Fruit fly (Drosophila melanogaster) whole organism, embryonic: Measurements from ENCODE around the gene CG4455.
A peak's percentile ranks its signal among the peaks of the same experiment; 100 is the strongest.

Experiments used
- Ada2b ChIP-seq: fragments of 200-800 bp; sonication (Bioruptor generic); IDR thresholded peaks from 2 replicates; pipeline ENCODE4 v1.3.6; 2022; ENCODE audit warnings: missing biosample characterization, missing genetic modification characterization
- B-H2 ChIP-seq: fragments of 200-800 bp; sonication (Bioruptor generic); optimal IDR thresholded peaks from 2 replicates; lab custom pipeline; 2018; ENCODE audit warnings: missing biosample characterization, mild to moderate bottlenecking, missing genetic modification characterization
- CG10431 ChIP-seq: fragments of 200-800 bp; sonication (Bioruptor generic); optimal IDR thresholded peaks from 3 replicates; lab custom pipeline; 2018; ENCODE audit warnings: missing biosample characterization, mild to moderate bottlenecking, missing genetic modification characterization
- CG10959 ChIP-seq: fragments of 200-800 bp; sonication (Bioruptor generic); IDR thresholded peaks from 2 replicates; pipeline ENCODE4 v1.3.6; 2022; ENCODE audit warnings: missing biosample characterization, missing genetic modification characterization
- CG11085 ChIP-seq: fragments of 200-800 bp; sonication (Bioruptor generic); IDR thresholded peaks from 2 replicates; pipeline ENCODE4 v1.3.6; 2022; ENCODE audit warnings: missing biosample characterization, missing genetic modification characterization
- CG11093 ChIP-seq: fragments of 200-800 bp; sonication (Bioruptor generic); IDR thresholded peaks from 3 replicates; pipeline ENCODE4 v1.3.6; 2022; ENCODE audit warnings: missing biosample characterization, missing genetic modification characterization
- CG12155 ChIP-seq: fragments of 200-800 bp; sonication (Bioruptor generic); optimal IDR thresholded peaks from 3 replicates; lab custom pipeline; 2016; ENCODE audit warnings: missing biosample characterization, missing genetic modification characterization
- CG13424 ChIP-seq: fragments of 200-800 bp; sonication (Bioruptor generic); optimal IDR thresholded peaks from 2 replicates; lab custom pipeline; 2019; ENCODE audit warnings: missing biosample characterization, mild to moderate bottlenecking, missing genetic modification characterization, moderate library complexity
- CG13775 ChIP-seq: fragments of 200-800 bp; sonication (Bioruptor generic); optimal IDR thresholded peaks from 3 replicates; lab custom pipeline; 2017; ENCODE audit warnings: missing biosample characterization, mild to moderate bottlenecking, missing genetic modification characterization
- CG15269 ChIP-seq: fragments of 200-800 bp; sonication (Bioruptor generic); optimal IDR thresholded peaks from 2 replicates; lab custom pipeline; 2018; ENCODE audit warnings: missing biosample characterization, mild to moderate bottlenecking, missing genetic modification characterization, moderate library complexity
- CG18011 ChIP-seq: fragments of 200-800 bp; sonication (Bioruptor generic); optimal IDR thresholded peaks from 2 replicates; lab custom pipeline; 2017; ENCODE audit warnings: missing biosample characterization, missing genetic modification characterization, mild to moderate bottlenecking, moderate library complexity, missing genotype
- CG18619 ChIP-seq: fragments of 200-800 bp; sonication (Bioruptor generic); optimal IDR thresholded peaks from 3 replicates; lab custom pipeline; 2017; ENCODE audit warnings: missing biosample characterization, mild to moderate bottlenecking, missing genetic modification characterization
- CG2129 ChIP-seq: fragments of 200-800 bp; sonication (Bioruptor generic); IDR thresholded peaks from 2 replicates; pipeline ENCODE4 v1.3.6; 2022; ENCODE audit warnings: missing biosample characterization, missing genetic modification characterization; ENCODE audit not compliant: partially characterized antibody
- CG2678 ChIP-seq: fragments of 200-800 bp; sonication (Bioruptor generic); optimal IDR thresholded peaks from 3 replicates; lab custom pipeline; 2019; ENCODE audit warnings: missing biosample characterization, mild to moderate bottlenecking, missing genetic modification characterization, moderate library complexity
- CG33557 ChIP-seq: fragments of 200-800 bp; sonication (Bioruptor generic); optimal IDR thresholded peaks from 2 replicates; lab custom pipeline; 2019; ENCODE audit warnings: missing biosample characterization, mild to moderate bottlenecking, missing genetic modification characterization, moderate library complexity
- CG34422 ChIP-seq: fragments of 200-800 bp; sonication (Bioruptor generic); IDR thresholded peaks from 3 replicates; pipeline ENCODE4 v1.3.6; 2022; ENCODE audit warnings: missing biosample characterization, missing genetic modification characterization
- CG3847 ChIP-seq: fragments of 200-800 bp; sonication (Bioruptor generic); IDR thresholded peaks from 2 replicates; pipeline ENCODE4 v1.3.6; 2022; ENCODE audit warnings: missing biosample characterization, missing genetic modification characterization
- CG6654 ChIP-seq: fragments of 200-800 bp; sonication (Bioruptor generic); optimal IDR thresholded peaks from 2 replicates; lab custom pipeline; 2017; ENCODE audit warnings: missing biosample characterization, mild to moderate bottlenecking, missing genetic modification characterization
- CG7786 ChIP-seq: fragments of 200-800 bp; sonication (Bioruptor generic); optimal IDR thresholded peaks from 2 replicates; lab custom pipeline; 2016; ENCODE audit warnings: missing biosample characterization, missing genetic modification characterization
- CG7987 ChIP-seq: fragments of 200-800 bp; sonication (Bioruptor generic); optimal IDR thresholded peaks from 2 replicates; lab custom pipeline; 2018; ENCODE audit warnings: missing biosample characterization, mild to moderate bottlenecking, missing genetic modification characterization, moderate library complexity
- CHES-1-like ChIP-seq: fragments of 200-800 bp; sonication (Bioruptor generic); optimal IDR thresholded peaks from 2 replicates; lab custom pipeline; 2016; ENCODE audit warnings: missing biosample characterization, missing genetic modification characterization
- H15 ChIP-seq: fragments of 200-800 bp; sonication (Bioruptor generic); IDR thresholded peaks from 3 replicates; pipeline ENCODE4 v1.3.6; 2022; ENCODE audit warnings: missing biosample characterization, missing genetic modification characterization
- HLH4C ChIP-seq: fragments of 200-800 bp; sonication (Bioruptor generic); IDR thresholded peaks from 3 replicates; pipeline ENCODE4 v1.3.6; 2022; ENCODE audit warnings: missing biosample characterization, missing genetic modification characterization; ENCODE audit not compliant: partially characterized antibody
- HLH54F ChIP-seq: fragments of 200-800 bp; sonication (Bioruptor generic); optimal IDR thresholded peaks from 3 replicates; lab custom pipeline; 2016; ENCODE audit warnings: missing biosample characterization, missing genetic modification characterization
- HLHmδ ChIP-seq: fragments of 200-800 bp; sonication (Bioruptor generic); optimal IDR thresholded peaks from 2 replicates; lab custom pipeline; 2018; ENCODE audit warnings: missing biosample characterization, mild to moderate bottlenecking, missing genetic modification characterization, moderate library complexity
- Hsf ChIP-seq: fragments of 200-800 bp; sonication (Bioruptor generic); optimal IDR thresholded peaks from 3 replicates; lab custom pipeline; 2016; ENCODE audit warnings: missing biosample characterization, missing genetic modification characterization
- Mrtf ChIP-seq: fragments of 200-800 bp; sonication (Bioruptor generic); IDR thresholded peaks from 3 replicates; pipeline ENCODE4 v1.3.6; 2022; ENCODE audit warnings: missing biosample characterization, missing genetic modification characterization
- Nf-YC ChIP-seq: fragments of 200-800 bp; optimal IDR thresholded peaks from 3 replicates; lab custom pipeline; 2019; ENCODE audit warnings: missing biosample characterization, mild to moderate bottlenecking, missing genetic modification characterization, moderate library complexity
- Pdp1 ChIP-seq, 2 experiments: fragments of 200-800 bp; sonication (Bioruptor generic); optimal IDR thresholded peaks; 3 replicates each; lab custom pipeline; 2016; ENCODE audit warnings: missing biosample characterization in 2 of 2, missing genetic modification characterization in 2 of 2, mild to moderate bottlenecking in 1 of 2, moderate library complexity in 1 of 2
- Side ChIP-seq: fragments of 200-800 bp; sonication (Bioruptor generic); optimal IDR thresholded peaks from 2 replicates; lab custom pipeline; 2016; ENCODE audit warnings: missing biosample characterization, missing genetic modification characterization
- Sox102F ChIP-seq: fragments of 200-800 bp; sonication (Bioruptor generic); optimal IDR thresholded peaks from 2 replicates; lab custom pipeline; 2018; ENCODE audit warnings: missing biosample characterization, mild to moderate bottlenecking, missing genetic modification characterization, moderate library complexity
- Spps ChIP-seq: fragments of 200-800 bp; sonication (Bioruptor generic); optimal IDR thresholded peaks from 2 replicates; lab custom pipeline; 2018; ENCODE audit warnings: missing biosample characterization, mild to moderate bottlenecking, missing genetic modification characterization
- Taf1 ChIP-seq: fragments of 200-800 bp; sonication (Bioruptor generic); IDR thresholded peaks from 2 replicates; pipeline ENCODE4 v1.3.6; 2022; ENCODE audit warnings: missing biosample characterization, missing genetic modification characterization
- az2 ChIP-seq: fragments of 200-800 bp; sonication (Bioruptor generic); optimal IDR thresholded peaks from 3 replicates; lab custom pipeline; 2016; ENCODE audit warnings: missing biosample characterization, missing genetic modification characterization
- bigmax ChIP-seq: fragments of 200-800 bp; sonication (Bioruptor generic); optimal IDR thresholded peaks from 2 replicates; lab custom pipeline; 2018; ENCODE audit warnings: missing biosample characterization, mild to moderate bottlenecking, missing genetic modification characterization
- dmrt11E ChIP-seq: fragments of 200-800 bp; sonication (Bioruptor generic); optimal IDR thresholded peaks from 3 replicates; lab custom pipeline; 2018; ENCODE audit warnings: missing biosample characterization, mild to moderate bottlenecking, missing genetic modification characterization, moderate library complexity
- gce ChIP-seq: fragments of 200-800 bp; sonication (Bioruptor generic); IDR thresholded peaks from 3 replicates; pipeline ENCODE4 v1.3.6; 2022; ENCODE audit warnings: missing biosample characterization, missing genetic modification characterization
- gsb ChIP-seq: fragments of 200-800 bp; sonication (Bioruptor generic); IDR thresholded peaks from 2 replicates; pipeline ENCODE4 v1.3.6; 2022; ENCODE audit warnings: missing biosample characterization, missing genetic modification characterization
- gt ChIP-seq: fragments of 200-800 bp; sonication (Bioruptor generic); IDR thresholded peaks from 2 replicates; pipeline ENCODE4 v1.3.6; 2022; ENCODE audit warnings: missing biosample characterization, missing genetic modification characterization
- lmd ChIP-seq: fragments of 200-800 bp; sonication (Bioruptor generic); IDR thresholded peaks from 2 replicates; pipeline ENCODE4 v1.3.6; 2022; ENCODE audit warnings: missing biosample characterization, missing genetic modification characterization
- luna ChIP-seq: fragments of 200-800 bp; sonication (Bioruptor generic); optimal IDR thresholded peaks from 2 replicates; lab custom pipeline; 2016; ENCODE audit warnings: missing biosample characterization, missing genetic modification characterization
- mirr ChIP-seq: fragments of 200-800 bp; sonication (Bioruptor generic); optimal IDR thresholded peaks from 3 replicates; lab custom pipeline; 2018; ENCODE audit warnings: missing biosample characterization, mild to moderate bottlenecking, missing genetic modification characterization
- pb ChIP-seq: fragments of 200-800 bp; sonication (Bioruptor generic); optimal IDR thresholded peaks from 3 replicates; lab custom pipeline; 2016; ENCODE audit warnings: missing biosample characterization, missing genetic modification characterization
- pfk ChIP-seq: fragments of 200-800 bp; sonication (Bioruptor generic); optimal IDR thresholded peaks from 2 replicates; lab custom pipeline; 2018; ENCODE audit warnings: missing biosample characterization, mild to moderate bottlenecking, missing genetic modification characterization, moderate library complexity
- pho ChIP-seq: fragments of 200-800 bp; sonication (Bioruptor generic); optimal IDR thresholded peaks from 2 replicates; lab custom pipeline; 2016; ENCODE audit warnings: missing biosample characterization, missing genetic modification characterization
- row ChIP-seq: fragments of 200-800 bp; sonication (Bioruptor generic); IDR thresholded peaks from 3 replicates; pipeline ENCODE4 v1.3.6; 2022; ENCODE audit warnings: missing biosample characterization, missing genetic modification characterization
- sens ChIP-seq: fragments of 200-800 bp; sonication (Bioruptor generic); peaks from one replicate; lab custom pipeline; 2016; ENCODE audit warnings: missing biosample characterization, missing genetic modification characterization
- shn ChIP-seq: fragments of 200-800 bp; sonication (Bioruptor generic); optimal IDR thresholded peaks from 3 replicates; lab custom pipeline; 2016; ENCODE audit warnings: missing biosample characterization, missing genetic modification characterization
- sisA ChIP-seq: fragments of 200-800 bp; sonication (Bioruptor generic); IDR thresholded peaks from 2 replicates; pipeline ENCODE4 v1.3.6; 2022; ENCODE audit warnings: missing biosample characterization, missing genetic modification characterization
- unpg ChIP-seq: fragments of 200-800 bp; sonication (Bioruptor generic); optimal IDR thresholded peaks from 3 replicates; lab custom pipeline; 2018; ENCODE audit warnings: missing biosample characterization, mild to moderate bottlenecking, missing genetic modification characterization, moderate library complexity
- wdn ChIP-seq: fragments of 200-800 bp; sonication (Bioruptor generic); IDR thresholded peaks from 2 replicates; pipeline ENCODE4 v1.3.6; 2022; ENCODE audit warnings: missing biosample characterization, missing genetic modification characterization

CG4455 gene

dm6 chr2L:16350160-16350633, 2.5 kb upstream of the CG4455 start (continued):
- TF ChIP-seq Nf-YC (tag; lab: Kevin White, UChicago) (no peak), CG3847 (GFP tag; lab: Robert Waterston, UW) (peak; percentile 90), mirr (GFP tag; lab: Kevin White, UChicago) (no peak), CG13424 (tag; lab: Kevin White, UChicago) (peak; percentile 81), az2 (GFP tag; lab: Kevin White, UChicago) (peak; percentile 62), H15 (peak; percentile 74), sisA (GFP tag; lab: Robert Waterston, UW) (peak; percentile 81), Ada2b (GFP tag; lab: Robert Waterston, UW) (peak; percentile 75), CG13775 (peak; percentile 80), CG2129 (no peak), luna (no peak), HLH4C (GFP tag; lab: Robert Waterston, UW) (peak; percentile 50; the same call in 2 of the 3 replicates), B-H2 (GFP tag; lab: Kevin White, UChicago) (peak; percentile 82), CG15269 (tag; lab: Kevin White, UChicago) (no peak), CG34422 (GFP tag; lab: Robert Waterston, UW) (peak; percentile 82), Sox102F (peak; percentile 76), CG12155 (peak; percentile 64), CG33557 (GFP tag; lab: Kevin White, UChicago) (peak; percentile 33), CG10959 (GFP tag; lab: Robert Waterston, UW) (no peak; the same call in 1 of the 2 replicates), CG6654 (GFP tag; lab: Kevin White, UChicago) (peak; percentile 15), sens (GFP tag; lab: Kevin White, UChicago) (peak; percentile 53), CG7786 (GFP tag; lab: Kevin White, UChicago) (peak; percentile 71), unpg (GFP tag; lab: Kevin White, UChicago) (no peak), dmrt11E (tag; lab: Kevin White, UChicago) (peak; percentile 54), wdn (GFP tag; lab: Robert Waterston, UW) (peak; percentile 70), CG11085 (GFP tag; lab: Robert Waterston, UW) (peak; percentile 70), Mrtf (GFP tag; lab: Robert Waterston, UW) (peak; percentile 68; the same call in 2 of the 3 replicates), CG11093 (peak; percentile 51; the same call in 2 of the 3 replicates), gsb (peak; percentile 49), CG18011 (GFP tag; lab: Kevin White, UChicago) (peak; percentile 12), Hsf (GFP tag; lab: Kevin White, UChicago) (peak; percentile 54), pb (GFP tag; lab: Kevin White, UChicago) (no peak), CHES-1-like (GFP tag; lab: Kevin White, UChicago) (peak; percentile 40), CG10431 (GFP tag; lab: Kevin White, UChicago) (no peak), HLH54F (GFP tag; lab: Kevin White, UChicago) (peak; percentile 69), pho (GFP tag; lab: Kevin White, UChicago) (peak; percentile 73), pfk (GFP tag; lab: Kevin White, UChicago) (peak; percentile 67), gt (GFP tag; lab: Robert Waterston, UW) (peak; percentile 35; the same call in 1 of the 2 replicates), Taf1 (GFP tag; lab: Robert Waterston, UW) (peak; percentile 62; the same call in 1 of the 2 replicates), HLHmδ (GFP tag; lab: Kevin White, UChicago) (peak; percentile 7), CG18619 (GFP tag; lab: Kevin White, UChicago) (no peak), lmd (peak; percentile 73), CG2678 (no peak), row (GFP tag; lab: Robert Waterston, UW) (peak; percentile 88), Spps (tag; lab: Kevin White, UChicago) (no peak), bigmax (GFP tag; lab: Kevin White, UChicago) (no peak), Pdp1 (GFP tag; optimal IDR thresholded peaks at IDR 0.05; lab: Kevin White, UChicago) (peak; percentile 14 to 61), gce (peak; percentile 68; the same call in 1 of the 3 replicates), shn (peak; percentile 66), CG7987 (GFP tag; lab: Kevin White, UChicago) (no peak), Side (GFP tag; lab: Kevin White, UChicago) (peak; percentile 19)
